Fruit fly (Drosophila melanogaster) Kc167 (cell line): ENCODE measurements around the gene CG8916.

ENCODE experiments used
- Myc ChIP-seq: fragments of >200 bp; optimal IDR thresholded peaks from 2 replicates; lab custom pipeline; 2017; ENCODE audit warnings: missing external identifiers
- h ChIP-seq: fragments of >200 bp; optimal IDR thresholded peaks from 3 replicates; lab custom pipeline; 2018; ENCODE audit warnings: missing external identifiers
- insv ChIP-seq: fragments of >200 bp; optimal IDR thresholded peaks from 3 replicates; lab custom pipeline; 2018; ENCODE audit warnings: missing external identifiers
- psq ChIP-seq: fragments of >200 bp; optimal IDR thresholded peaks from 2 replicates; lab custom pipeline; 2017; ENCODE audit warnings: missing external identifiers

- TF ChIP-seq insv: no peak
- no peak for TF ChIP-seq psq (lab: Kevin White, UChicago)
- TF ChIP-seq Myc (lab: Kevin White, UChicago): no peak
- TF ChIP-seq h (lab: Kevin White, UChicago): no peak
Measured at dm6 chrX:15971574-15971973, 49.8 kb downstream of the CG8916 start.
